Worm (Caenorhabditis elegans): ENCODE results near the gene C14A6.6.

C14A6.6 gene

ce11 chrV:18178659-18179058 lies 11.6 kb upstream of the C14A6.6 start, which contains the start of gene C31G12.4:
TSS of gene C31G12.4 (minus strand) at chrV:18178759.
- TF ChIP-seq nhr-12 (tag; optimal IDR thresholded peaks at IDR 0.05) (no peak), ceh-16 (tag; optimal IDR thresholded peaks at IDR 0.05) (no peak), nfya-1 (tag; optimal IDR thresholded peaks at IDR 0.05; ENCODE audit: insufficient read depth) (no peak), ZK546.5 (tag; optimal IDR thresholded peaks at IDR 0.05) (no peak), aly-2 (tag; optimal IDR thresholded peaks at IDR 0.05) (no peak), nhr-237 (tag; optimal IDR thresholded peaks at IDR 0.05) (no peak), R02D3.7 (tag; optimal IDR thresholded peaks at IDR 0.05) (no peak), egl-27 (tag; optimal IDR thresholded peaks at IDR 0.05) (no peak), ceh-9 (tag; optimal IDR thresholded peaks at IDR 0.05) (no peak), fkh-10 (GFP tag; optimal IDR thresholded peaks at IDR 0.05) (no peak), ztf-11 (tag; optimal IDR thresholded peaks at IDR 0.05) (no peak)

DNA sequence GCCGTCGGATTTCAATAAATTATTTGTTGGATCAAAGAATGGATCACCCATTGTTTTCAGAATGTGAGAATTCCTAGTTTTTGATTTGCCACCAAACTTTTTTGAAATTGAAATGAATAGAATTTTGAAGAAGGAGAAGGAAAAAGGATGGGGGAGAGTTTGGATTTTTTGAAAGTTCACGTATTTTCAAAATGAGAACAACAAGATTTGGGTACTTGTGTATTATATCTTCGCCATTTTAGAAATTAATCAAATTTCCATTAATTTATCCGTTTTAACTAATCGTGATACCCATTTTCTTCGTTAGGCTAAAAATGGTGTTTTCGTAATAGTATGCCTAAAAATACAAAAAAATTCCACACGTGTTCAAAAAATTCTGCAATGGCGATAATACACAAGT lies 4.5 kb upstream of the C14A6.6 start, which contains the start of gene C14A6.8:
Gene C14A6.8 (minus strand): TSS at position 101 of the 400 bp plus-strand sequence.
- no peak for TF ChIP-seq nhr-237 (tag; optimal IDR thresholded peaks at IDR 0.05)
- TF ChIP-seq nhr-28 (tag; optimal IDR thresholded peaks at IDR 0.05) = no peak
- no peak for TF ChIP-seq mdl-1 (tag; optimal IDR thresholded peaks at IDR 0.05)
- TF ChIP-seq sea-2 (GFP tag; optimal IDR thresholded peaks at IDR 0.05) = no peak
- TF ChIP-seq ztf-4 (tag; optimal IDR thresholded peaks at IDR 0.05) = no peak

- TF ChIP-seq elt-2 (tag; optimal IDR thresholded peaks at IDR 0.05) (no peak), pqm-1 (tag; optimal IDR thresholded peaks at IDR 0.05) (no peak), ZK546.5 (tag; optimal IDR thresholded peaks at IDR 0.05) (no peak), snpc-4 (tag; optimal IDR thresholded peaks at IDR 0.05) (no peak), nhr-67 (tag; optimal IDR thresholded peaks at IDR 0.05) (no peak), lin-15B (tag; optimal IDR thresholded peaks at IDR 0.05) (no peak), nhr-12 (tag; optimal IDR thresholded peaks at IDR 0.05) (no peak), fkh-10 (GFP tag; optimal IDR thresholded peaks at IDR 0.05) (no peak), ceh-9 (tag; optimal IDR thresholded peaks at IDR 0.05) (no peak), nhr-43 (tag; optimal IDR thresholded peaks at IDR 0.05; ENCODE audit: poor library complexity, severe bottlenecking) (no peak), ceh-28 (tag; optimal IDR thresholded peaks at IDR 0.05) (no peak), nhr-28 (tag; optimal IDR thresholded peaks at IDR 0.05) (no peak), ztf-11 (tag; optimal IDR thresholded peaks at IDR 0.05) (no peak), R02D3.7 (tag; optimal IDR thresholded peaks at IDR 0.05) (no peak), sea-2 (GFP tag; optimal IDR thresholded peaks at IDR 0.05) (no peak), egl-5 (tag; optimal IDR thresholded peaks at IDR 0.05) (no peak), nhr-77 (tag; optimal IDR thresholded peaks at IDR 0.05) (no peak), nhr-11 (tag; optimal IDR thresholded peaks at IDR 0.05) (no peak), hmg-11 (tag; optimal IDR thresholded peaks at IDR 0.05) (no peak), skn-1 (tag; optimal IDR thresholded peaks at IDR 0.05) (no peak)
Measured at ce11 chrV:18168266-18168665, 1.2 kb upstream of the C14A6.6 start, which contains the start of gene C14A6.7. TSS of gene C14A6.7 (minus strand) at chrV:18168366.

DNA sequence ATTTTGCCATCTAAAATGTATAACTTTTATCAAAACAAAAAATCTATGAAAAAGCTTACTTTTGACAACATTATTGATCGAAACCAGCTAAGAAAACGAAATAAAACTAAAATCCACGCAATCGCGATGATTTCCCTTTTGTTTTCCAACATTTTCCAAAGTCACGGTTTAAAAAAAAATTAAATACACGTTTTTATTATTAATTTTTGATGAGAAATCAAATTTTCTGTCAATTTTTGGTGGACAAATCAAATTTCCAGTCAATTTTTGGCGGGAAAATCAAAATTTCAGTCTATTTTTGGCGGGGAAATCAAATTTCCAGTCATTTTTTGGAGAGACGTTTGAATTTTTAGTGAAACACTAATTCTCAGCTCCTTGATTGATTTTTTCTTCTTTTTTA lies 2.3 kb downstream of the C14A6.6 start, which contains the start of gene C14A6.5:
Gene C14A6.5 (minus strand): TSS at position 101 of the 400 bp plus-strand sequence.
- TF ChIP-seq ceh-9 (tag; optimal IDR thresholded peaks at IDR 0.05) = no peak
- no peak for TF ChIP-seq jun-1 (tag; optimal IDR thresholded peaks at IDR 0.05)
- TF ChIP-seq fkh-2 (tag; optimal IDR thresholded peaks at IDR 0.05) = no peak
- no peak for TF ChIP-seq nhr-28 (tag; optimal IDR thresholded peaks at IDR 0.05)
- no peak for TF ChIP-seq ceh-82 (tag; optimal IDR thresholded peaks at IDR 0.05)
- no peak for TF ChIP-seq zag-1 (tag; optimal IDR thresholded peaks at IDR 0.05)
- no peak for TF ChIP-seq aly-2 (tag; optimal IDR thresholded peaks at IDR 0.05)
- no peak for TF ChIP-seq ztf-4 (tag; optimal IDR thresholded peaks at IDR 0.05)
- TF ChIP-seq nfya-1 (tag; optimal IDR thresholded peaks at IDR 0.05; ENCODE audit: insufficient read depth) = no peak
- no peak for TF ChIP-seq nhr-11 (tag; optimal IDR thresholded peaks at IDR 0.05)
- no peak for TF ChIP-seq nhr-23 (tag; optimal IDR thresholded peaks at IDR 0.05)
- no peak for TF ChIP-seq nhr-76 (tag; optimal IDR thresholded peaks at IDR 0.05)
- no peak for TF ChIP-seq nhr-43 (tag; optimal IDR thresholded peaks at IDR 0.05; ENCODE audit: poor library complexity, severe bottlenecking)
- TF ChIP-seq snpc-4 (tag; optimal IDR thresholded peaks at IDR 0.05) = no peak
- no peak for TF ChIP-seq lin-39 (tag; optimal IDR thresholded peaks at IDR 0.05)

ce11 chrV:18163434-18163833 lies 3.6 kb downstream of the C14A6.6 start:
- no peak for TF ChIP-seq nhr-28 (tag; optimal IDR thresholded peaks at IDR 0.05)
- TF ChIP-seq lin-15B (tag; optimal IDR thresholded peaks at IDR 0.05) = no peak
- no peak for TF ChIP-seq nhr-76 (tag; optimal IDR thresholded peaks at IDR 0.05)
- no peak for TF ChIP-seq lin-39 (tag; optimal IDR thresholded peaks at IDR 0.05)
- TF ChIP-seq unc-62 (GFP tag; optimal IDR thresholded peaks at IDR 0.05) = no peak
- no peak for TF ChIP-seq nhr-77 (tag; optimal IDR thresholded peaks at IDR 0.05)
- no peak for TF ChIP-seq fkh-10 (GFP tag; optimal IDR thresholded peaks at IDR 0.05)
- no peak for TF ChIP-seq ceh-9 (tag; optimal IDR thresholded peaks at IDR 0.05)
- no peak for TF ChIP-seq nhr-237 (tag; optimal IDR thresholded peaks at IDR 0.05)
- TF ChIP-seq fkh-2 (tag; optimal IDR thresholded peaks at IDR 0.05) = no peak
- TF ChIP-seq tbx-2 (tag; optimal IDR thresholded peaks at IDR 0.05) = no peak
- TF ChIP-seq ceh-16 (tag; optimal IDR thresholded peaks at IDR 0.05) = no peak

Measured in whole organism, L3 larva.